Worm (Caenorhabditis elegans): ENCODE data around the gene C45B2.6.

The C45B2.6 gene

ce11 chrX:6052744-6053143, at the start of gene C45B2.6 (continued):
- TF ChIP-seq ztf-11 (tag; optimal IDR thresholded peaks at IDR 0.05) = no peak
- no peak for TF ChIP-seq lin-39 (tag; optimal IDR thresholded peaks at IDR 0.05)
- no peak for TF ChIP-seq unc-98 (GFP tag; IDR thresholded peaks at IDR 0.05)
- TF ChIP-seq nhr-90 (tag; optimal IDR thresholded peaks at IDR 0.05; ENCODE audit: poor library complexity) = no peak

ce11 chrX:6003853-6004252, 48.8 kb upstream of the C45B2.6 start, which contains the start of gene sups-1:
TSS of gene sups-1 (plus strand) at chrX:6004153.
- TF ChIP-seq hlh-4 (tag; optimal IDR thresholded peaks at IDR 0.05) = no peak
- TF ChIP-seq nhr-19 (GFP tag; conservative IDR thresholded peaks at IDR 0.05) = no peak
- TF ChIP-seq aly-2 (tag; optimal IDR thresholded peaks at IDR 0.05) = no peak
- no peak for TF ChIP-seq efl-1 (optimal IDR thresholded peaks at IDR 0.05)
- peak in 1 of 2 experiments; percentile 42 for TF ChIP-seq efl-1 (GFP tag; optimal IDR thresholded peaks at IDR 0.05 in 1 of 2)

- peak; percentile 98 for TF ChIP-seq blmp-1 (tag; optimal IDR thresholded peaks at IDR 0.05)
- no peak for TF ChIP-seq sup-37 (GFP tag; optimal IDR thresholded peaks at IDR 0.05)
- no peak for TF ChIP-seq mef-2 (tag; optimal IDR thresholded peaks at IDR 0.05)
- no peak for TF ChIP-seq nhr-237 (tag; optimal IDR thresholded peaks at IDR 0.05)
- no peak for TF ChIP-seq ceh-90 (tag; optimal IDR thresholded peaks at IDR 0.05)
- TF ChIP-seq pag-3 (tag; optimal IDR thresholded peaks at IDR 0.05; ENCODE audit: borderline replicate concordance, insufficient read depth) = no peak
Measured at ce11 chrX:6004315-6004714, 48.4 kb upstream of the C45B2.6 start.

- TF ChIP-seq dsc-1 (tag; optimal IDR thresholded peaks at IDR 0.05) = no peak
Measured at ce11 chrX:6010573-6010972, 42.1 kb upstream of the C45B2.6 start, which contains the start of gene C09B8.3. TSS of gene C09B8.3 (minus strand) at chrX:6010673.

ce11 chrX:6015096-6015495, 37.6 kb upstream of the C45B2.6 start, which contains the start of gene C09B8.8:
TSS of gene C09B8.8 (plus strand) at chrX:6015492.
- TF ChIP-seq nhr-85 (tag) = peak; percentile 59
- TF ChIP-seq lin-14 (GFP tag; optimal IDR thresholded peaks at IDR 0.05) = peak; percentile 46
- TF ChIP-seq nhr-76 (tag; optimal IDR thresholded peaks at IDR 0.05) = no peak
- peak; percentile 12 for TF ChIP-seq blmp-1 (tag; optimal IDR thresholded peaks at IDR 0.05)
- TF ChIP-seq unc-98 (GFP tag; IDR thresholded peaks at IDR 0.05) = no peak

- peak; percentile 38; the same call in 1 of the 2 replicates for TF ChIP-seq nhr-19 (GFP tag; conservative IDR thresholded peaks at IDR 0.05)
- TF ChIP-seq lin-14 (GFP tag; optimal IDR thresholded peaks at IDR 0.05) = peak; percentile 55
- peak; percentile 87 for TF ChIP-seq nhr-71 (tag; optimal IDR thresholded peaks at IDR 0.05)
- TF ChIP-seq xbp-1 (tag; optimal IDR thresholded peaks at IDR 0.05) = peak; percentile 47
- peak; percentile 13 for TF ChIP-seq lir-3 (tag; optimal IDR thresholded peaks at IDR 0.05; ENCODE audit: poor library complexity)
- TF ChIP-seq hlh-4 (tag; optimal IDR thresholded peaks at IDR 0.05) = no peak
- TF ChIP-seq lsy-2 (tag; optimal IDR thresholded peaks at IDR 0.05) = peak in 1 of 2 experiments; percentile 18
- TF ChIP-seq isw-1 (GFP tag; IDR thresholded peaks at IDR 0.05) = no peak
- no peak for TF ChIP-seq fkh-8 (tag; optimal IDR thresholded peaks at IDR 0.05)
- TF ChIP-seq pag-3 (tag; optimal IDR thresholded peaks at IDR 0.05; ENCODE audit: borderline replicate concordance, insufficient read depth) = no peak
- no peak for TF ChIP-seq pqm-1 (tag; optimal IDR thresholded peaks at IDR 0.05)
- peak; percentile 44 for TF ChIP-seq dsc-1 (tag; optimal IDR thresholded peaks at IDR 0.05)
- peak; percentile 63 for TF ChIP-seq nhr-20 (tag; optimal IDR thresholded peaks at IDR 0.05)
- no peak for TF ChIP-seq skn-1 (tag; optimal IDR thresholded peaks at IDR 0.05)
- peak; percentile 75 for TF ChIP-seq snu-23 (GFP tag; optimal IDR thresholded peaks at IDR 0.05)
Measured at ce11 chrX:6019886-6020469, 32.7 kb upstream of the C45B2.6 start, which contains the start of gene C09B8.4. TSS of gene C09B8.4 (minus strand) at chrX:6019936.

ce11 chrX:6020782-6021181, 31.9 kb upstream of the C45B2.6 start:
- TF ChIP-seq efl-1 (optimal IDR thresholded peaks at IDR 0.05) (no peak), efl-1 (GFP tag; optimal IDR thresholded peaks at IDR 0.05 in 1 of 2) (peak in 1 of 2 experiments; percentile 14), elt-2 (tag; optimal IDR thresholded peaks at IDR 0.05) (no peak)

Measured in whole organism, L1 larva.